Worm (Caenorhabditis elegans): Measurements from ENCODE around the gene C28H8.7.

- TF ChIP-seq nhr-12 (tag; optimal IDR thresholded peaks at IDR 0.05), result no peak
- no peak for TF ChIP-seq snpc-4 (tag; optimal IDR thresholded peaks at IDR 0.05)
- TF ChIP-seq peb-1 (tag; optimal IDR thresholded peaks at IDR 0.05), result no peak
- no peak for TF ChIP-seq skn-1 (tag; optimal IDR thresholded peaks at IDR 0.05)
- no peak for TF ChIP-seq nhr-237 (tag; optimal IDR thresholded peaks at IDR 0.05)
Measured at ce11 chrIII:5836816-5837215, 50.0 kb downstream of the C28H8.7 start, which contains the start of gene W04D12.1.

Data from whole organism, L2 larva.